Worm (Caenorhabditis elegans) whole organism, midembryonic: ENCODE results near the gene R07E5.4.

Source experiments
- cog-1 ChIP-seq: sonication (generic microtip); optimal IDR thresholded peaks from 2 replicates; lab custom pipeline; 2016; ENCODE audit warnings: missing genetic modification characterization, missing compliant biosample characterization
- flt-1 ChIP-seq: fragments of 200-800 bp; sonication (Bioruptor generic); IDR thresholded peaks from 2 replicates; pipeline ENCODE4 v1.3.6; 2022; ENCODE audit warnings: missing genetic modification characterization, missing compliant biosample characterization
- klf-2 ChIP-seq: fragments of 200-800 bp; sonication (Bioruptor generic); conservative IDR thresholded peaks from 2 replicates; pipeline ENCODE4 v1.3.6; 2022; ENCODE audit warnings: missing genetic modification reagents, missing genetic modification characterization, missing compliant biosample characterization
- med-1 ChIP-seq: sonication (generic microtip); optimal IDR thresholded peaks from 2 replicates; lab custom pipeline; 2017; ENCODE audit warnings: missing genetic modification characterization, mild to moderate bottlenecking, missing compliant biosample characterization, antibody characterized with exemption, missing genetic modification reagents; ENCODE audit not compliant: insufficient read depth
- tab-1 ChIP-seq: fragments of 200-800 bp; sonication (Bioruptor generic); IDR thresholded peaks from 2 replicates; pipeline ENCODE4 v1.3.6; 2022; ENCODE audit warnings: missing genetic modification characterization, missing compliant biosample characterization
- ztf-23 ChIP-seq: fragments of 200-800 bp; sonication (Bioruptor generic); IDR thresholded peaks from 2 replicates; pipeline ENCODE4 v1.3.6; 2022; ENCODE audit warnings: missing genetic modification reagents, missing genetic modification characterization, missing compliant biosample characterization
- ztf-29 ChIP-seq: fragments of 200-800 bp; sonication (Bioruptor generic); IDR thresholded peaks from 2 replicates; pipeline ENCODE4 v1.3.6; 2022; ENCODE audit warnings: missing genetic modification reagents, missing genetic modification characterization, missing compliant biosample characterization

DNA sequence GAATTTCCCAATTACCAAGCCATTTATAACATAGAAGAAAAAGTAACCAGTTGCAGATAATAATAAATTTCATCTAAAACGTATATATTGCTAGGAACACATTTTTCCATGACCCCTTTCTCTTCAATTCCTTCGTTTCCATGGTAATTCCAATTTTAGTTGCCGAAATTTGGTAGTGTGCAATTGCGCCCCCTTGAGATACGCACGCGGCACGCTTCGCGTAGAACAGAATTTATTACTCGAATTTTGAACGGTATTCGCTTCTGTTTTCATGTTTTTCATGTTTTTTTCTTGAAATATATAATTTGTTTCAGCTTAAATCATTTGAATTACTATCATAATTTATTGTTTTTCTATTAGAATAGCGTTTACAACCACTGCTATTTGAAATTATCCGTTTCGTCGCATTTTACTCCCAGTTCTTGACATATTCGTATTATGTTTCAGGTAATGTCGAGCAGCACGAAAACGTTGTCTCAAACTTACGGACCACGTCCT lies 9.8 kb downstream of the R07E5.4 start, which contains the start of the genes R07E5.17 and snfc-5:
- no peak for TF ChIP-seq ztf-29
- no peak for TF ChIP-seq med-1 (GFP tag; lab: Kevin White, UChicago)
- no peak for TF ChIP-seq ztf-23 (GFP tag; lab: Robert Waterston, UW)
- TF ChIP-seq tab-1 (GFP tag; lab: Robert Waterston, UW): no peak
- no peak for TF ChIP-seq flt-1 (GFP tag; lab: Robert Waterston, UW)
- TF ChIP-seq cog-1 (tag; lab: Kevin White, UChicago): no peak
- no peak for TF ChIP-seq klf-2 (GFP tag; lab: Robert Waterston, UW)
